Worm (Caenorhabditis elegans): ENCODE data around the gene srh-141.

srh-141 gene

DNA sequence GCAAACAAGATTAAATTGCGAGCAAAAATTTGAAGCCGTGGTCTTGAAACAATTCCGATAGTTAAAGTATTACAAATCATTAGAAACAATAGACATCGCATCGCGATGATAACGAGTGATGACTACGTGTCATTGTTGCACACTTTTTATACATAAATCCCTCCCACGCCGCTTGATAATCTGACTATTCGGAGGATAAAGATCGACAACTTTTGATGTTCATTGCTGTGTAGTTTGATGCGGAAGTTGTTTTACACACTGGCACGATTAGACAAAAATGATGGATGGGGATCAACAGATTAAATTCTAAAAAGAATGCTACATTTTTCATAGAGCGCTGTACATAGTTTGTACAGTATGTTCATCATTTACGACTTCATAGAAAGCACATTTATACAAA is 35.5 kb downstream of the srh-141 start, which contains the start of gene T08G3.11:
Gene T08G3.11 (minus strand): TSS at position 101 of the 400 bp plus-strand sequence.
- TF ChIP-seq T22C8.4 (GFP tag; IDR thresholded peaks at IDR 0.05): no peak
- no peak for TF ChIP-seq med-1 (GFP tag; optimal IDR thresholded peaks at IDR 0.05; ENCODE audit: insufficient read depth)
- TF ChIP-seq flt-1 (GFP tag; IDR thresholded peaks at IDR 0.05): no peak
- no peak for TF ChIP-seq klf-2 (GFP tag; conservative IDR thresholded peaks at IDR 0.05)
- TF ChIP-seq ztf-23 (GFP tag; IDR thresholded peaks at IDR 0.05): no peak
- no peak for TF ChIP-seq tab-1 (GFP tag; IDR thresholded peaks at IDR 0.05)
- TF ChIP-seq ref-1 (GFP tag; conservative IDR thresholded peaks at IDR 0.05): no peak
- no peak for TF ChIP-seq cog-1 (tag; optimal IDR thresholded peaks at IDR 0.05)
- TF ChIP-seq ztf-29 (GFP tag; IDR thresholded peaks at IDR 0.05): no peak

DNA sequence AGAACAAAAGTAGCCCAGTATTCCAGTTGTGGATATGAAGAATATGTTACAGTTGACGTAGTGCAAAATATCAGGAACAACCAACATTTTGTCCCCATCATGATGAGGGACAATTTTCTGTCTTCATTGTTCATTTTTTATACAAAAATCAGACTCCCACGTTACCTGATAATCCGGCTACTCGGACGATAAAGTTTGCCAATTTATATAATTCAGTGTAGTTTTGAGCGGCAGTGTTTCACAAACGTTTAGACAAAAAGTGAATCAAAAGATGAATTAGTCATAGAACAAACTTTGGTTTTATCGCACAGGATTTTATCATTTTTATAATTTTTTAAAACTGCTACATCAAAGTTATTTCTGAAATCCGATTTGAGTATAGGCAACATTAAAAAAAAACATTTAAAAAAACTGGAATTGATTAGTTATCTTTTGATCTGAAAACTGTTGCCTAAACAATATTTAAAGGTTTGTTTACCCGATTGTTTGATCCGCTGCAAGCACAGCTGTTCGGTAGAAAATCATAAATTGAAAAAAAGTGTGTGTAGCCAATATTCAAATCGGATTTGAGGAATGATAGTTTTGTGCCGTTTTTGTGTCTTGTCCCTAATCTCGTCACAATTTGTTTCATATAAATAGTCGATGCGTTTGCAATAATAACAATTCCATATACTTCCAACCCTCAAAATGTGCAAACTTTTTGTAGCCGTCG is 37.3 kb downstream of the srh-141 start, which contains the start of the genes F57E7.4 and spig-6:
Gene F57E7.4 (minus strand): TSS at position 101 of the 712 bp plus-strand sequence.
Gene spig-6 (plus strand): TSS at position 662 of the 712 bp plus-strand sequence.
- no peak for TF ChIP-seq ztf-29 (GFP tag; IDR thresholded peaks at IDR 0.05)
- no peak for TF ChIP-seq ref-1 (GFP tag; conservative IDR thresholded peaks at IDR 0.05)
- no peak for TF ChIP-seq flt-1 (GFP tag; IDR thresholded peaks at IDR 0.05)
- TF ChIP-seq cog-1 (tag; optimal IDR thresholded peaks at IDR 0.05): no peak
- TF ChIP-seq klf-2 (GFP tag; conservative IDR thresholded peaks at IDR 0.05): no peak
- no peak for TF ChIP-seq med-1 (GFP tag; optimal IDR thresholded peaks at IDR 0.05; ENCODE audit: insufficient read depth)
- no peak for TF ChIP-seq ztf-23 (GFP tag; IDR thresholded peaks at IDR 0.05)
- no peak for TF ChIP-seq T22C8.4 (GFP tag; IDR thresholded peaks at IDR 0.05)
- no peak for TF ChIP-seq tab-1 (GFP tag; IDR thresholded peaks at IDR 0.05)

- TF ChIP-seq ztf-23 (GFP tag; IDR thresholded peaks at IDR 0.05) (no peak), klf-2 (GFP tag; conservative IDR thresholded peaks at IDR 0.05) (no peak), tab-1 (GFP tag; IDR thresholded peaks at IDR 0.05) (no peak), T22C8.4 (GFP tag; IDR thresholded peaks at IDR 0.05) (no peak), ztf-29 (GFP tag; IDR thresholded peaks at IDR 0.05) (no peak), med-1 (GFP tag; optimal IDR thresholded peaks at IDR 0.05; ENCODE audit: insufficient read depth) (no peak), cog-1 (tag; optimal IDR thresholded peaks at IDR 0.05) (no peak)
Observed at ce11 chrV:16483044-16483443, 39.3 kb downstream of the srh-141 start, which contains the start of gene F57E7.2. TSS of gene F57E7.2 (minus strand) at chrV:16483144.

ce11 chrV:16483681-16484080 is 40.0 kb downstream of the srh-141 start, which contains the start of gene srh-139:
TSS of gene srh-139 (plus strand) at chrV:16483981.
- TF ChIP-seq ztf-29 (GFP tag; IDR thresholded peaks at IDR 0.05) (no peak), ref-1 (GFP tag; conservative IDR thresholded peaks at IDR 0.05) (no peak)

ce11 chrV:16487474-16487873 is 43.7 kb downstream of the srh-141 start, which contains the start of gene Y32B12A.5:
TSS of gene Y32B12A.5 (minus strand) at chrV:16487574.
- no peak for TF ChIP-seq T22C8.4 (GFP tag; IDR thresholded peaks at IDR 0.05)
- TF ChIP-seq ztf-23 (GFP tag; IDR thresholded peaks at IDR 0.05): no peak
- TF ChIP-seq med-1 (GFP tag; optimal IDR thresholded peaks at IDR 0.05; ENCODE audit: insufficient read depth): no peak
- no peak for TF ChIP-seq ztf-29 (GFP tag; IDR thresholded peaks at IDR 0.05)
- TF ChIP-seq klf-2 (GFP tag; conservative IDR thresholded peaks at IDR 0.05): no peak
- no peak for TF ChIP-seq tab-1 (GFP tag; IDR thresholded peaks at IDR 0.05)
- TF ChIP-seq ref-1 (GFP tag; conservative IDR thresholded peaks at IDR 0.05): no peak
- no peak for TF ChIP-seq flt-1 (GFP tag; IDR thresholded peaks at IDR 0.05)
- TF ChIP-seq cog-1 (tag; optimal IDR thresholded peaks at IDR 0.05): no peak

DNA sequence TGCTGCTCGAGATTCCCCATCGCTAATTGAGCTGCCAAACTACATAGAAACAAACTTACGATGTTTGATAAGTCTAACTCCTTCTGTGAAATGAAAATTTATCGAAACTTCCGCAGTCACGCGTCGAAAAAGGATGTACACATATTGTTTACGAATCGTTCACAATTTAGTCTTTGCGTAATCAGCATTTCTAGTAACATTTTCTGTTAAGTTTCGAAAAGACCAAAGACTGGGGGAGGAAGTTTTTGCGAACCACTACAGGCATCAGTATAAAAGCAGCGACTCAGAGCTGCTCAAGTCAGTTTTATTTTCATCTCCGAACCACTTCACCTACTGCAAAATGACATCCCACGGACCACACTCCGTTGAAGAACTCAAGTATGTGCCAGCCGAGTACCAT is 44.4 kb downstream of the srh-141 start, which contains the start of gene sqst-4:
Gene sqst-4 (plus strand): TSS at position 301 of the 400 bp plus-strand sequence.
- TF ChIP-seq klf-2 (GFP tag; conservative IDR thresholded peaks at IDR 0.05) (no peak), ztf-23 (GFP tag; IDR thresholded peaks at IDR 0.05) (no peak), flt-1 (GFP tag; IDR thresholded peaks at IDR 0.05) (no peak), ztf-29 (GFP tag; IDR thresholded peaks at IDR 0.05) (no peak), tab-1 (GFP tag; IDR thresholded peaks at IDR 0.05) (no peak), T22C8.4 (GFP tag; IDR thresholded peaks at IDR 0.05) (no peak), med-1 (GFP tag; optimal IDR thresholded peaks at IDR 0.05; ENCODE audit: insufficient read depth) (no peak)

- no peak for TF ChIP-seq ztf-23 (GFP tag; IDR thresholded peaks at IDR 0.05)
- no peak for TF ChIP-seq tab-1 (GFP tag; IDR thresholded peaks at IDR 0.05)
- no peak for TF ChIP-seq med-1 (GFP tag; optimal IDR thresholded peaks at IDR 0.05; ENCODE audit: insufficient read depth)
- TF ChIP-seq T22C8.4 (GFP tag; IDR thresholded peaks at IDR 0.05): no peak
- no peak for TF ChIP-seq klf-2 (GFP tag; conservative IDR thresholded peaks at IDR 0.05)
- no peak for TF ChIP-seq ref-1 (GFP tag; conservative IDR thresholded peaks at IDR 0.05)
- no peak for TF ChIP-seq cog-1 (tag; optimal IDR thresholded peaks at IDR 0.05)
- no peak for TF ChIP-seq flt-1 (GFP tag; IDR thresholded peaks at IDR 0.05)
- no peak for TF ChIP-seq ztf-29 (GFP tag; IDR thresholded peaks at IDR 0.05)
Observed at ce11 chrV:16494359-16494758, 50.6 kb downstream of the srh-141 start, which contains the start of gene comt-2. TSS of gene comt-2 (minus strand) at chrV:16494489.
